Worm (Caenorhabditis elegans): ENCODE measurements around the gene ppm-2.

ce11 chrIII:4668073-4668472 lies 17.8 kb downstream of the ppm-2 start:
- TF ChIP-seq dao-5 (tag; optimal IDR thresholded peaks at IDR 0.05) (no peak), W03F9.2 (tag; optimal IDR thresholded peaks at IDR 0.05) (no peak)
